Fruit fly (Drosophila melanogaster) whole organism, pupa: Measurements from ENCODE around the gene CG13842.
A peak's percentile ranks its signal among the peaks of the same experiment; 100 is the strongest.

Experiments
- CG10348 ChIP-seq: fragments of 200-800 bp; sonication (Bioruptor generic); IDR thresholded peaks from 2 replicates; pipeline ENCODE4 v1.3.6; 2022; ENCODE audit warnings: missing biosample characterization, missing genetic modification characterization
- CG12605 ChIP-seq: fragments of 200-800 bp; sonication (Bioruptor generic); IDR thresholded peaks from 2 replicates; pipeline ENCODE4 v1.3.6; 2022; ENCODE audit warnings: missing biosample characterization, missing genetic modification characterization
- CG13204 ChIP-seq: fragments of 200-800 bp; sonication (Bioruptor generic); optimal IDR thresholded peaks from 2 replicates; lab custom pipeline; 2018; ENCODE audit warnings: missing biosample characterization, mild to moderate bottlenecking, missing genetic modification characterization, moderate library complexity
- CG14655 ChIP-seq: fragments of 200-800 bp; sonication (Bioruptor generic); optimal IDR thresholded peaks from 3 replicates; lab custom pipeline; 2017; ENCODE audit warnings: mild to moderate bottlenecking, missing biosample characterization, missing genetic modification reagents, missing genetic modification characterization
- CG15710 ChIP-seq: fragments of 200-800 bp; sonication (Bioruptor generic); optimal IDR thresholded peaks from 2 replicates; lab custom pipeline; 2018; ENCODE audit warnings: missing biosample characterization, mild to moderate bottlenecking, missing genetic modification characterization, moderate library complexity
- CG17806 ChIP-seq: fragments of 200-800 bp; sonication (Bioruptor generic); optimal IDR thresholded peaks from 2 replicates; lab custom pipeline; 2018; ENCODE audit warnings: missing biosample characterization, mild to moderate bottlenecking, missing genetic modification characterization, moderate library complexity
- CG32121 ChIP-seq: fragments of 200-800 bp; sonication (Bioruptor generic); IDR thresholded peaks from 2 replicates; pipeline ENCODE4 v1.3.6; 2022; ENCODE audit warnings: missing biosample characterization, missing genetic modification characterization
- CG34367 ChIP-seq: fragments of 200-800 bp; sonication (Bioruptor generic); optimal IDR thresholded peaks from 2 replicates; lab custom pipeline; 2018; ENCODE audit warnings: missing biosample characterization, mild to moderate bottlenecking, missing genetic modification characterization
- CG4496 ChIP-seq: fragments of 200-800 bp; sonication (Bioruptor generic); IDR thresholded peaks from 3 replicates; pipeline ENCODE4 v1.3.6; 2022; ENCODE audit warnings: missing biosample characterization, missing genetic modification characterization
- CG8159 ChIP-seq: fragments of 200-800 bp; sonication (Bioruptor generic); optimal IDR thresholded peaks from 3 replicates; lab custom pipeline; 2018; ENCODE audit warnings: missing biosample characterization, mild to moderate bottlenecking, missing genetic modification characterization, moderate library complexity
- CG8301 ChIP-seq: fragments of 200-800 bp; sonication (Bioruptor generic); optimal IDR thresholded peaks from 2 replicates; lab custom pipeline; 2018; ENCODE audit warnings: missing biosample characterization, mild to moderate bottlenecking, missing genetic modification characterization
- CG9948 ChIP-seq: fragments of 200-800 bp; sonication (Bioruptor generic); optimal IDR thresholded peaks from 2 replicates; lab custom pipeline; 2018; ENCODE audit warnings: missing biosample characterization, mild to moderate bottlenecking, missing genetic modification characterization, moderate library complexity
- D1 ChIP-seq: fragments of 200-800 bp; sonication (Bioruptor generic); optimal IDR thresholded peaks from 2 replicates; lab custom pipeline; 2018; ENCODE audit warnings: missing biosample characterization, mild to moderate bottlenecking, missing genetic modification characterization, moderate library complexity
- EcR ChIP-seq: fragments of 200-800 bp; sonication (Bioruptor generic); optimal IDR thresholded peaks from 3 replicates; lab custom pipeline; 2019; ENCODE audit warnings: missing biosample characterization, missing genetic modification characterization, mild to moderate bottlenecking, moderate library complexity, missing genetic modification reagents
- Ets98B ChIP-seq: fragments of 200-800 bp; sonication (Bioruptor generic); IDR thresholded peaks from 2 replicates; pipeline ENCODE4 v1.3.6; 2022; ENCODE audit warnings: missing biosample characterization, missing genetic modification characterization
- Pif1A ChIP-seq: fragments of 200-800 bp; sonication (Bioruptor generic); optimal IDR thresholded peaks from 3 replicates; lab custom pipeline; 2016; ENCODE audit warnings: missing biosample characterization, missing genetic modification characterization
- Pif1B ChIP-seq: fragments of 200-800 bp; sonication (Bioruptor generic); optimal IDR thresholded peaks from 3 replicates; lab custom pipeline; 2016; ENCODE audit warnings: missing biosample characterization, missing genetic modification characterization
- Snoo ChIP-seq: fragments of 200-800 bp; sonication (Bioruptor generic); optimal IDR thresholded peaks from 3 replicates; lab custom pipeline; 2017; ENCODE audit warnings: missing biosample characterization, mild to moderate bottlenecking, missing genetic modification characterization, inconsistent platforms
- fd96Ca ChIP-seq: fragments of 200-800 bp; sonication (Bioruptor generic); IDR thresholded peaks from 3 replicates; pipeline ENCODE4 v1.3.6; 2022; ENCODE audit warnings: missing biosample characterization, missing genetic modification characterization
- gl ChIP-seq: fragments of 200-800 bp; sonication (Bioruptor generic); optimal IDR thresholded peaks from 2 replicates; lab custom pipeline; 2018; ENCODE audit warnings: missing biosample characterization, mild to moderate bottlenecking, missing genetic modification characterization
- rn ChIP-seq: fragments of 200-800 bp; sonication (Bioruptor generic); IDR thresholded peaks from 2 replicates; pipeline ENCODE4 v1.3.6; 2022; ENCODE audit warnings: missing biosample characterization, missing genetic modification characterization

Gene CG13842

dm6 chr3R:22707178-22707577 lies at the start of gene CG13842:
Gene CG13842, minus strand, starts transcription at chr3R:22707278.
- TF ChIP-seq Ets98B (GFP tag; lab: Robert Waterston, UW), result no peak
- no peak for TF ChIP-seq gl (tag; lab: Kevin White, UChicago)
- no peak for TF ChIP-seq D1
- TF ChIP-seq EcR (GFP tag; lab: Kevin White, UChicago), result no peak

DNA sequence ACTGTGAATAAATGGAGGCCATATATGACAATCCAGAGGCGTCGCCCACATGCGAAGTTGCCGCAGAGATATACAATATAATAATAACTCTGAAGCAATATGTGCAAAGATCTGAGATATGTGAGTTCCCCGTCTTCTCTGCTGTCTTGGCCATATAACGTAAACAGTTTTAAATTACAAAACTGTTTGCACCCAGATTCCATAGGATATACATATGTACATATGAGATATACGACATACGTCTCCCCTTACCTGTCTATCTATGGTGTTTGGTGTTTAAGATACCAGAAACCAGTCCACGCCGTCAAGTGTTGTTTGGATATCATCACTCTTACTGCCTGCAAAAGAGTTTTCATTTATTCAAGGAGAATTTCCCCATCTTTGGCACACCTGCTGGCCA lies 49.2 kb upstream of the CG13842 start:
- TF ChIP-seq CG32121 (GFP tag; lab: Robert Waterston, UW) (peak; percentile 29; the same call in 1 of the 2 replicates), CG4496 (GFP tag; lab: Robert Waterston, UW) (peak; percentile 59; the same call in 1 of the 3 replicates), fd96Ca (peak; percentile 39; the same call in 1 of the 3 replicates), Pif1A (GFP tag; lab: Kevin White, UChicago) (no peak)

dm6 chr3R:22755187-22755777 lies 48.2 kb upstream of the CG13842 start:
- no peak for TF ChIP-seq CG17806
- peak; percentile 7; the same call in 1 of the 2 replicates for TF ChIP-seq Ets98B (GFP tag; lab: Robert Waterston, UW)
- TF ChIP-seq, all 21 proteins: peak for 1

- TF ChIP-seq CG8301 (tag; lab: Kevin White, UChicago) (peak; percentile 37), rn (no peak), CG13204 (GFP tag; lab: Kevin White, UChicago) (peak; percentile 92), CG15710 (no peak), CG9948 (tag; lab: Kevin White, UChicago) (no peak), CG10348 (GFP tag; lab: Robert Waterston, UW) (no peak), fd96Ca (peak; percentile 53; the same call in 1 of the 3 replicates), Pif1B (GFP tag; lab: Kevin White, UChicago) (no peak), CG17806 (no peak), EcR (GFP tag; lab: Kevin White, UChicago) (no peak), Snoo (tag; lab: Kevin White, UChicago) (no peak), D1 (no peak), Ets98B (GFP tag; lab: Robert Waterston, UW) (peak; percentile 65), CG8159 (tag; lab: Kevin White, UChicago) (no peak), gl (tag; lab: Kevin White, UChicago) (no peak), CG32121 (GFP tag; lab: Robert Waterston, UW) (peak; percentile 57; the same call in 1 of the 2 replicates), CG4496 (GFP tag; lab: Robert Waterston, UW) (peak; percentile 57), CG14655 (GFP tag; lab: Kevin White, UChicago) (peak; percentile 58), Pif1A (GFP tag; lab: Kevin White, UChicago) (no peak), CG12605 (GFP tag; lab: Robert Waterston, UW) (peak; percentile 40)
Measured at dm6 chr3R:22753895-22754774, 47.1 kb upstream of the CG13842 start.

dm6 chr3R:22753600-22753894 lies 46.5 kb upstream of the CG13842 start:
- 0 out of 3 replicates have a peak, but pooled peaks have one; percentile 13 for TF ChIP-seq CG4496 (GFP tag; lab: Robert Waterston, UW)
- TF ChIP-seq CG34367 (tag; lab: Kevin White, UChicago), result no peak
- TF ChIP-seq CG32121 (GFP tag; lab: Robert Waterston, UW), result no peak
- peak; percentile 8 for TF ChIP-seq EcR (GFP tag; lab: Kevin White, UChicago)

DNA sequence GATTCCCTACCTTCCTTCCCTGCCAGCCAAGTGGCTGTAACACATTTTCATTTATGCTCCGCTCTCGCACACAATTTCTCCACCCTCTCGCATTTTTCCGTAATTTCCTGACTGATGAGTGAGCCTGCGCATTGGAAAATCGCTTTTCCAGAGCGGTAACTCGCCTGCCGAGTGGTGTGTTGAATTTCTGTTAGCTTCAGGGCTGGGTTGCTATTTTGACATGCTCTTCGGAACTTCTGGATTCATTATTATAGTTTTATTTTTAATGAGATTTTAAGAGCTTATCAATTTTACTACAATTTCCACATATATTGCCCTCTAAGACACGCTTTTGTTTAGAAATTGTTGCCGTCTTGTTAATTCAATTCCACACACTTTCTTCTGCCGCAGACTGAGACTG lies 45.9 kb upstream of the CG13842 start:
- TF ChIP-seq CG8159 (tag; lab: Kevin White, UChicago) (no peak), CG9948 (tag; lab: Kevin White, UChicago) (no peak), CG8301 (tag; lab: Kevin White, UChicago) (no peak), CG32121 (GFP tag; lab: Robert Waterston, UW) (no peak), CG15710 (no peak), D1 (no peak), Pif1A (GFP tag; lab: Kevin White, UChicago) (no peak), CG4496 (GFP tag; lab: Robert Waterston, UW) (no peak), fd96Ca (no peak), gl (tag; lab: Kevin White, UChicago) (no peak), Ets98B (GFP tag; lab: Robert Waterston, UW) (no peak)

DNA sequence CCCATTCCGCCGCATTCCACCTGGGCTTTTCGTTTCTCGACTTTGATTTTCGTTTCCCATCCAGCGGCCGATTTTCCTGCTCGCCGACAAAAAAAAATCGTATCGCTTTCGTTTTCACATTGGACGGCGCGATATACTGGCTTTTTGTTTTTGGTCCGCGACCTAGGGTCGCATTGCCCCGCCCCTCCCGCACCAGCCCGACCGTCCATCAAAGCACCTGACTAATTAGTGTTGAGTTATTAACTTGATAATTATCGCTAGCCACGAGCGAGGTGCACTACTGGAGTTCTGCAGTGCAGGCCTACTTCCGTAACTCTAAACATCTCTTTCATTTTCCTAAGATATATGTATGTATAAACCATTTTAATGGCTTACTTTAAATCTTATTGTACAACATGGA lies 44.6 kb upstream of the CG13842 start:
- TF ChIP-seq CG15710 (no peak), CG17806 (no peak), CG9948 (tag; lab: Kevin White, UChicago) (no peak), CG12605 (GFP tag; lab: Robert Waterston, UW) (no peak), CG8159 (tag; lab: Kevin White, UChicago) (no peak)
- TF ChIP-seq, all 21 proteins: peak for 0
